Worm (Caenorhabditis elegans) whole organism, late embryonic: ENCODE data around the gene bmk-1.
A peak's percentile ranks its signal among the peaks of the same experiment; 100 is the strongest.

ENCODE experiments used
- ceh-2 ChIP-seq: sonication (generic microtip); optimal IDR thresholded peaks from 2 replicates; lab custom pipeline; 2016; ENCODE audit warnings: missing genotype, missing genetic modification characterization, missing compliant biosample characterization
- ceh-34 ChIP-seq: sonication (generic microtip); optimal IDR thresholded peaks from 2 replicates; lab custom pipeline; 2016; ENCODE audit warnings: mild to moderate bottlenecking, missing genetic modification characterization, missing compliant biosample characterization
- che-1 ChIP-seq: sonication (generic microtip); optimal IDR thresholded peaks from 2 replicates; lab custom pipeline; 2016; ENCODE audit warnings: mild to moderate bottlenecking, missing genetic modification characterization, missing compliant biosample characterization
- fax-1 ChIP-seq: sonication (generic microtip); optimal IDR thresholded peaks from 2 replicates; lab custom pipeline; 2016; ENCODE audit warnings: missing genotype, missing genetic modification characterization, missing compliant biosample characterization
- hlh-30 ChIP-seq: sonication (generic microtip); optimal IDR thresholded peaks from 2 replicates; lab custom pipeline; 2017; ENCODE audit warnings: antibody characterized with exemption, missing genetic modification characterization, missing compliant biosample characterization; ENCODE audit not compliant: insufficient read depth
- sox-2 ChIP-seq: fragments of 200-800 bp; sonication (Bioruptor generic); IDR thresholded peaks from 2 replicates; pipeline ENCODE4 v1.3.6; 2022; ENCODE audit warnings: missing genetic modification reagents, missing genetic modification characterization, missing compliant biosample characterization
- tbx-2 ChIP-seq: sonication (generic microtip); optimal IDR thresholded peaks from 2 replicates; lab custom pipeline; 2016; ENCODE audit warnings: missing genetic modification characterization, missing compliant biosample characterization
- ttx-3 ChIP-seq: sonication (generic microtip); optimal IDR thresholded peaks from 2 replicates; lab custom pipeline; 2016; ENCODE audit warnings: missing genetic modification reagents, missing genetic modification characterization, missing compliant biosample characterization

ce11 chrV:14426013-14426412 lies 30.8 kb downstream of the bmk-1 start:
- TF ChIP-seq tbx-2 (tag; lab: Kevin White, UChicago): no peak
- TF ChIP-seq ceh-34 (tag; lab: Kevin White, UChicago): no peak
- TF ChIP-seq che-1 (tag; lab: Kevin White, UChicago): no peak
- TF ChIP-seq sox-2: peak; percentile 26
- no peak for TF ChIP-seq ttx-3 (tag; lab: Kevin White, UChicago)
- TF ChIP-seq hlh-30 (tag; lab: Kevin White, UChicago): no peak
- TF ChIP-seq fax-1 (tag; lab: Kevin White, UChicago): no peak
- TF ChIP-seq ceh-2: no peak
